Worm (Caenorhabditis elegans): Measurements from ENCODE around the gene Y54G9A.7.

- TF ChIP-seq snpc-4 (tag; optimal IDR thresholded peaks at IDR 0.05), result no peak
- no peak for TF ChIP-seq mab-5 (tag; optimal IDR thresholded peaks at IDR 0.05)
- no peak for TF ChIP-seq crh-2 (tag; optimal IDR thresholded peaks at IDR 0.05)
- no peak for TF ChIP-seq blmp-1 (tag; optimal IDR thresholded peaks at IDR 0.05; ENCODE audit: insufficient read depth)
Measured at ce11 chrII:13732577-13732976, 7.0 kb upstream of the Y54G9A.7 start.

Measured in whole organism, L2 larva.